Worm (Caenorhabditis elegans): ENCODE measurements around the gene T03E6.9.

The T03E6.9 gene

DNA sequence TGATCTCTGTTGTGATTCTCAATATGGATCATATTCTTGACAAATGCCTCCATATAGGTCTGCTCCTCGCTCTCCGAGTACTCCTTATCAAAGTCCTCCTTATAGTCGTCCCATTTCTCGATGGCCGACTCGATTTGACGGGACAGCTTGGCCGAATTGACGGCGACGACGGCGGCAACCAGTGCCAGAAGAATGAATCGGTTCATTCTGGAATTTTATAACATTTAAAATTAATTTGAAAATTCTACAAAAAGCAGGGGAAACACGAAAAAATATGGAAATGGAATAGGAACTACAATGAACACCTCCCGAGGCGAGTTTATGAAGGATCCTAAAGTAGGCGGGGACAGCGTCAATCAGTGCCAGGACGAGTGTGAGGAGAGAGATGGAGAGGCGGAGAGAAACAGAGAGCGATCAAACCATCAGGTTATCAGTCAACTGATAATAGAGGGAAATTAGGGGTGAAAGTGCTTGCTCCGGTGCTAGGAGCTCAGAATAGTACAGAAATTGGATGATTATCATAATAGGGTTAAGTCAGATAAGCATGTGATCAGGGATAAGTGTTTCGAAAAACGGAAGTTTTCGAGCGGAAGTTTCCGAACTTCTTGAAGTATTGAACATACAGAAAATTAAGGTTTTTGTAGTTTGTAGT, 5.3 kb downstream of the T03E6.9 start, which contains the start of gene cpl-1:
Gene cpl-1 (minus strand): TSS at position 207 of the 652 bp plus-strand sequence.
- TF ChIP-seq elt-3 (tag; optimal IDR thresholded peaks at IDR 0.05): no peak
- no peak for TF ChIP-seq mml-1 (tag; optimal IDR thresholded peaks at IDR 0.05)
- no peak for TF ChIP-seq lin-39 (tag; optimal IDR thresholded peaks at IDR 0.05)
- no peak for TF ChIP-seq egl-27 (tag; optimal IDR thresholded peaks at IDR 0.05)
- no peak for TF ChIP-seq mdl-1 (tag; optimal IDR thresholded peaks at IDR 0.05)
- TF ChIP-seq lin-15B (tag; optimal IDR thresholded peaks at IDR 0.05): no peak
- peak; percentile 16 for TF ChIP-seq nfya-1 (tag; optimal IDR thresholded peaks at IDR 0.05; ENCODE audit: insufficient read depth)
- TF ChIP-seq nhr-67 (tag; optimal IDR thresholded peaks at IDR 0.05): no peak
- no peak for TF ChIP-seq nhr-76 (tag; optimal IDR thresholded peaks at IDR 0.05)
- peak; percentile 69 for TF ChIP-seq jun-1 (tag; optimal IDR thresholded peaks at IDR 0.05)
- TF ChIP-seq sea-2 (GFP tag; optimal IDR thresholded peaks at IDR 0.05): no peak
- TF ChIP-seq skn-1 (tag; optimal IDR thresholded peaks at IDR 0.05): no peak
- TF ChIP-seq pqm-1 (tag; optimal IDR thresholded peaks at IDR 0.05): peak; percentile 77
- no peak for TF ChIP-seq zag-1 (tag; optimal IDR thresholded peaks at IDR 0.05)
- no peak for TF ChIP-seq unc-62 (GFP tag; optimal IDR thresholded peaks at IDR 0.05)
- TF ChIP-seq ceh-16 (tag; optimal IDR thresholded peaks at IDR 0.05): no peak
- peak; percentile 95 for TF ChIP-seq elt-2 (tag; optimal IDR thresholded peaks at IDR 0.05)
- TF ChIP-seq ama-1 (optimal IDR thresholded peaks at IDR 0.05): peak; percentile 82

ce11 chrV:16594514-16594913, 6.0 kb downstream of the T03E6.9 start:
- TF ChIP-seq ama-1 (optimal IDR thresholded peaks at IDR 0.05) (peak; percentile 42), unc-62 (GFP tag; optimal IDR thresholded peaks at IDR 0.05) (no peak), nfya-1 (tag; optimal IDR thresholded peaks at IDR 0.05; ENCODE audit: insufficient read depth) (peak; percentile 5), ceh-28 (tag; optimal IDR thresholded peaks at IDR 0.05) (peak; percentile 7), nhr-43 (tag; optimal IDR thresholded peaks at IDR 0.05; ENCODE audit: poor library complexity, severe bottlenecking) (peak; percentile 53)

DNA sequence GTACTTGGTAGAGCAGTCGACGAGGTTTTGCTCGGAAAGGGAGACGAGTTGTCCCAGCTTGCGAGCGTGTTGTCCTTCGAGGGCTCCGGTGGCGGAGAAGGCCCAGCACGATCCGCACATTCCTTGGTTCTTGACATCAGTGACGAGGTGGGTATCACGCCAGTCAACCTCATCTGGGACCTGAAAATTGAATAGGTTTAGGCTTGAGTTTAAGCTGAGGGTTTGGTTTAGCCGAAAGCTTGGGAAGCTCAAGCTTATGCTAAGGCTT, 6.8 kb downstream of the T03E6.9 start:
- TF ChIP-seq unc-39 (tag; optimal IDR thresholded peaks at IDR 0.05) (no peak), elt-3 (tag; optimal IDR thresholded peaks at IDR 0.05) (no peak), zag-1 (tag; optimal IDR thresholded peaks at IDR 0.05) (no peak), jun-1 (tag; optimal IDR thresholded peaks at IDR 0.05) (no peak), daf-12 (tag; optimal IDR thresholded peaks at IDR 0.05) (no peak), egl-5 (tag; optimal IDR thresholded peaks at IDR 0.05) (no peak), nhr-67 (tag; optimal IDR thresholded peaks at IDR 0.05) (no peak), egl-27 (tag; optimal IDR thresholded peaks at IDR 0.05) (no peak), nhr-237 (tag; optimal IDR thresholded peaks at IDR 0.05) (no peak), sea-2 (GFP tag; optimal IDR thresholded peaks at IDR 0.05) (no peak), elt-2 (tag; optimal IDR thresholded peaks at IDR 0.05) (no peak), hmg-11 (tag; optimal IDR thresholded peaks at IDR 0.05) (no peak), R02D3.7 (tag; optimal IDR thresholded peaks at IDR 0.05) (no peak), nhr-43 (tag; optimal IDR thresholded peaks at IDR 0.05; ENCODE audit: poor library complexity, severe bottlenecking) (no peak), lsy-12 (tag; optimal IDR thresholded peaks at IDR 0.05) (no peak), elt-1 (tag; optimal IDR thresholded peaks at IDR 0.05) (no peak), ama-1 (optimal IDR thresholded peaks at IDR 0.05) (no peak), unc-62 (GFP tag; optimal IDR thresholded peaks at IDR 0.05) (no peak)

ce11 chrV:16592947-16593791, 7.4 kb downstream of the T03E6.9 start:
- TF ChIP-seq nhr-43 (tag; optimal IDR thresholded peaks at IDR 0.05; ENCODE audit: poor library complexity, severe bottlenecking) (peak; percentile 56), elt-2 (tag; optimal IDR thresholded peaks at IDR 0.05) (peak; percentile 82), R02D3.7 (tag; optimal IDR thresholded peaks at IDR 0.05) (no peak), pha-4 (tag; optimal IDR thresholded peaks at IDR 0.05) (peak; percentile 30), pqm-1 (tag; optimal IDR thresholded peaks at IDR 0.05) (peak; percentile 44), ama-1 (optimal IDR thresholded peaks at IDR 0.05) (peak; percentile 55), egl-27 (tag; optimal IDR thresholded peaks at IDR 0.05) (no peak)
